Worm (Caenorhabditis elegans) whole organism, L4 larva: Measurements from ENCODE around the gene B0244.17.

ENCODE experiments used
- F49E8.2 ChIP-seq: sonication (generic microtip); optimal IDR thresholded peaks from 2 replicates; lab custom pipeline; 2016; ENCODE audit warnings: missing compliant biosample characterization, mild to moderate bottlenecking, missing genetic modification characterization, borderline replicate concordance
- T26A8.4 ChIP-seq: fragments of 200-800 bp; sonication (Bioruptor generic); IDR thresholded peaks from 2 replicates; pipeline ENCODE4 v1.3.6; 2022; ENCODE audit warnings: missing genetic modification characterization, missing compliant biosample characterization
- Y48G9A.11 ChIP-seq: fragments of 200-800 bp; sonication (Bioruptor generic); IDR thresholded peaks from 2 replicates; pipeline ENCODE4 v1.3.6; 2022; ENCODE audit warnings: missing genetic modification reagents, missing genetic modification characterization, missing compliant biosample characterization
- aha-1 ChIP-seq: fragments of 150-350 bp; peaks from one replicate; lab custom pipeline; 2014; ENCODE audit warnings: missing biosample characterization, missing genetic modification characterization
- ceh-20 ChIP-seq: fragments of 200-800 bp; sonication (Bioruptor generic); IDR thresholded peaks from 2 replicates; pipeline ENCODE4 v1.3.6; 2022; ENCODE audit warnings: missing genetic modification reagents, missing genetic modification characterization, missing compliant biosample characterization
- ceh-32 ChIP-seq: sonication (generic microtip); optimal IDR thresholded peaks from 2 replicates; lab custom pipeline; 2016; ENCODE audit warnings: mild to moderate bottlenecking, missing genetic modification characterization, missing compliant biosample characterization; ENCODE audit not compliant: poor library complexity
- ceh-44 ChIP-seq: fragments of 200-800 bp; sonication (Bioruptor generic); IDR thresholded peaks from 2 replicates; pipeline ENCODE4 v1.3.6; 2022; ENCODE audit warnings: missing genetic modification reagents, missing genetic modification characterization, missing compliant biosample characterization
- ctbp-1 ChIP-seq: fragments of 200-800 bp; sonication (Bioruptor generic); IDR thresholded peaks from 2 replicates; pipeline ENCODE4 v1.3.6; 2022; ENCODE audit warnings: missing genetic modification reagents, missing genetic modification characterization, missing compliant biosample characterization
- daf-12 ChIP-seq: fragments of 150-350 bp; optimal IDR thresholded peaks from 2 replicates; lab custom pipeline; 2014; ENCODE audit warnings: missing biosample characterization, missing genetic modification reagents, missing genetic modification characterization
- daf-16 ChIP-seq, 3 experiments: sonication (generic microtip); optimal IDR thresholded peaks; 2 replicates each; lab custom pipeline; 2016 to 2017; ENCODE audit warnings: missing genetic modification characterization in 3 of 3, missing genetic modification reagents in 3 of 3, mild to moderate bottlenecking in 2 of 3, missing compliant biosample characterization in 2 of 3, missing biosample characterization in 1 of 3, moderate library complexity in 1 of 3
- dmd-6 ChIP-seq: fragments of 200-800 bp; sonication (Bioruptor generic); IDR thresholded peaks from 2 replicates; pipeline ENCODE4 v1.3.6; 2022; ENCODE audit warnings: missing genetic modification reagents, missing genetic modification characterization, missing compliant biosample characterization
- dpl-1 ChIP-seq: fragments of 150-350 bp; optimal IDR thresholded peaks from 2 replicates; lab custom pipeline; 2014; ENCODE audit warnings: missing biosample characterization, missing genetic modification reagents, missing genetic modification characterization
- duxl-1 ChIP-seq: sonication (generic microtip); optimal IDR thresholded peaks from 2 replicates; lab custom pipeline; 2016; ENCODE audit warnings: mild to moderate bottlenecking, missing genetic modification characterization, moderate library complexity, missing compliant biosample characterization; ENCODE audit not compliant: poor library complexity
- dve-1 ChIP-seq: sonication (generic microtip); optimal IDR thresholded peaks from 2 replicates; lab custom pipeline; 2017; ENCODE audit warnings: antibody characterized with exemption, mild to moderate bottlenecking, missing genetic modification characterization, missing compliant biosample characterization; ENCODE audit not compliant: insufficient read depth
- fkh-10 ChIP-seq: fragments of 150-350 bp; optimal IDR thresholded peaks from 2 replicates; lab custom pipeline; 2014; ENCODE audit warnings: missing biosample characterization, missing genetic modification reagents, missing genetic modification characterization
- fos-1 ChIP-seq: fragments of 150-350 bp; optimal IDR thresholded peaks from 2 replicates; lab custom pipeline; 2014; ENCODE audit warnings: missing biosample characterization, missing genetic modification characterization
- gei-8 ChIP-seq: fragments of 200-800 bp; sonication (Bioruptor generic); optimal IDR thresholded peaks from 2 replicates; lab custom pipeline; 2018; ENCODE audit warnings: mild to moderate bottlenecking, missing genetic modification characterization, missing compliant biosample characterization
- hlh-11 ChIP-seq: fragments of 200-800 bp; sonication (Bioruptor generic); optimal IDR thresholded peaks from 2 replicates; lab custom pipeline; 2018; ENCODE audit warnings: mild to moderate bottlenecking, missing genetic modification characterization, missing compliant biosample characterization
- hlh-30 ChIP-seq: sonication (generic microtip); optimal IDR thresholded peaks from 2 replicates; lab custom pipeline; 2017; ENCODE audit warnings: antibody characterized with exemption, mild to moderate bottlenecking, missing genetic modification characterization, missing compliant biosample characterization; ENCODE audit not compliant: insufficient read depth
- hmg-1.1 ChIP-seq: fragments of 200-800 bp; sonication (Bioruptor generic); IDR thresholded peaks from 2 replicates; pipeline ENCODE4 v1.3.6; 2022; ENCODE audit warnings: missing genetic modification reagents, missing genetic modification characterization, missing compliant biosample characterization
- lin-38 ChIP-seq: fragments of 200-800 bp; sonication (Bioruptor generic); IDR thresholded peaks from 2 replicates; pipeline ENCODE4 v1.3.6; 2022; ENCODE audit warnings: missing genetic modification reagents, missing genetic modification characterization, missing compliant biosample characterization
- lsy-2 ChIP-seq, 2 experiments: fragments of 150-350 bp in 1 of 2; sonication (generic microtip) in 1 of 2; optimal IDR thresholded peaks; 2 replicates each; lab custom pipeline; 2014 to 2017; ENCODE audit warnings: missing biosample characterization in 2 of 2, missing genetic modification characterization in 2 of 2
- mdl-1 ChIP-seq, 2 experiments: fragments of 150-350 bp in 1 of 2; sonication (generic microtip) in 1 of 2; optimal IDR thresholded peaks; 2 replicates each; lab custom pipeline; 2014 to 2017; ENCODE audit warnings: missing biosample characterization in 2 of 2, missing genetic modification characterization in 2 of 2
- mep-1 ChIP-seq: fragments of 150-350 bp; sonication (generic microtip); optimal IDR thresholded peaks from 3 replicates; lab custom pipeline; 2014; ENCODE audit warnings: missing biosample characterization, missing genetic modification characterization
- mes-2 ChIP-seq: sonication (generic microtip); optimal IDR thresholded peaks from 2 replicates; lab custom pipeline; 2016; ENCODE audit warnings: missing genotype, mild to moderate bottlenecking, missing genetic modification characterization, missing compliant biosample characterization; ENCODE audit not compliant: poor library complexity, severe bottlenecking
- nhr-28 ChIP-seq: fragments of 150-350 bp; optimal IDR thresholded peaks from 2 replicates; lab custom pipeline; 2014; ENCODE audit warnings: missing biosample characterization, missing genetic modification characterization
- pha-4 ChIP-seq, 2 experiments: fragments of 150-350 bp in 1 of 2; fragments of 200-800 bp in 1 of 2; sonication (Bioruptor generic) in 1 of 2; IDR thresholded peaks in 1 of 2; optimal IDR thresholded peaks in 1 of 2; 2 replicates each; pipeline versions ENCODE4 v1.3.6 to Lab custom; 2014 to 2022; ENCODE audit warnings: missing genetic modification characterization in 2 of 2, missing genetic modification reagents in 2 of 2, missing biosample characterization in 1 of 2, missing compliant biosample characterization in 1 of 2
- rbr-2 ChIP-seq: sonication (generic microtip); optimal IDR thresholded peaks from 2 replicates; lab custom pipeline; 2016; ENCODE audit warnings: missing genotype, missing genetic modification characterization, missing compliant biosample characterization
- snpc-1.2 ChIP-seq: fragments of 200-800 bp; sonication (Bioruptor generic); IDR thresholded peaks from 2 replicates; pipeline ENCODE4 v1.3.6; 2022; ENCODE audit warnings: missing genetic modification reagents, missing genetic modification characterization, missing compliant biosample characterization
- spr-1 ChIP-seq: sonication (generic microtip); optimal IDR thresholded peaks from 2 replicates; lab custom pipeline; 2016; ENCODE audit warnings: mild to moderate bottlenecking, missing genetic modification characterization, missing compliant biosample characterization
- spr-3 ChIP-seq: fragments of 200-800 bp; sonication (Bioruptor generic); optimal IDR thresholded peaks from 2 replicates; lab custom pipeline; 2018; ENCODE audit warnings: mild to moderate bottlenecking, missing genetic modification characterization, missing compliant biosample characterization
- zfp-2 ChIP-seq: sonication (generic microtip); optimal IDR thresholded peaks from 2 replicates; lab custom pipeline; 2016; ENCODE audit warnings: mild to moderate bottlenecking, missing genetic modification characterization, missing compliant biosample characterization
- zip-11 ChIP-seq: fragments of 200-800 bp; sonication (Bioruptor generic); IDR thresholded peaks from 2 replicates; pipeline ENCODE4 v1.3.6; 2022; ENCODE audit warnings: missing genetic modification characterization, missing compliant biosample characterization

B0244.17 gene

DNA sequence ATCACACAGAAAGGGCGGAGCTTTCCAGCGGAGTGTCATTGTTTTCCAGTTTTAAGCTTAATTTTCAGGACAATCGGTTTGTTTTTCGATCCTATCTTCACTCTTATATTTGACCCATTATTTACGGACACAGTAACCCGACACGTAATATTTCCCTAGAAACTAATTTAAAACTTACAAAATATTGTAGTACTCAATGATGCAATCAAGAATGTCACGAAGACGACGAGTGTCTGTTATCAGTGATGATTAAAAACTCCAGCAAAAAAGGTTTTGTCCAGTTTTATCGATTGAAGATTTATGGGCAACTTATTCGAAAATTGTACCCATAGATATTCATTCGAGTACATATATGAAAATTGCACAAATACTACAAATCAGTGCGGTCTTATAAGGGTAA, at the start of gene B0244.17:
Gene B0244.17 (plus strand): TSS at position 301 of the 400 bp plus-strand sequence.
- no peak for TF ChIP-seq fos-1 (tag; lab: Kevin White, UChicago)
- TF ChIP-seq lin-38 (GFP tag; lab: Robert Waterston, UW) = no peak
- TF ChIP-seq dmd-6 = no peak
- TF ChIP-seq spr-1 = no peak
- TF ChIP-seq nhr-28 (tag; lab: Kevin White, UChicago) = peak; percentile 37
- no peak for TF ChIP-seq Y48G9A.11 (GFP tag; lab: Robert Waterston, UW)
- no peak for TF ChIP-seq snpc-1.2
- TF ChIP-seq, all 104 proteins: peak for 1

DNA sequence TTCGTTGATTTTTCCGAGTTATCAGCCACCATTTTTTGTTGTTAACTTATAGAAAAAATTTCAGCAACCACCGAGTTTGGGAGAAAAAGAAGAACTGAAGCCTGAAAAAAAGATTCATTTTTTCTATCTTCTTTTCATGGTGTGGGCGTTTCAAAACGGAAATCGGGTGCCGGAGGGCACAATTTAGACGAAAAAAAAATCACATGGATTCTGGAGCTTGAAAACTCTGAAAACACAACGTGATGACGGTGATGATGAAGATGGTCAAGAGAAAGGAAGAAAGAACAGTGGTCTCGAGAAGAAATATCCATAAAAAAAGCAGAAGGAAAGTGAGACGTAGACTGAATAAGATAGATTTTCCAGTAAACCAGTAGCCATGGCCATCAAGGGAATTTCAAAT, 49.0 kb upstream of the B0244.17 start, which contains the start of gene rcan-1:
Gene rcan-1 (minus strand): TSS at position 101 of the 400 bp plus-strand sequence.
- TF ChIP-seq fkh-10 (GFP tag; lab: Kevin White, UChicago) (no peak), dmd-6 (no peak), spr-1 (no peak), daf-12 (tag; lab: Kevin White, UChicago) (no peak), gei-8 (GFP tag; lab: Kevin White, UChicago) (no peak), aha-1 (no peak), ceh-20 (GFP tag; lab: Robert Waterston, UW) (no peak), spr-3 (GFP tag; lab: Kevin White, UChicago) (no peak), F49E8.2 (tag; lab: Kevin White, UChicago) (no peak)

DNA sequence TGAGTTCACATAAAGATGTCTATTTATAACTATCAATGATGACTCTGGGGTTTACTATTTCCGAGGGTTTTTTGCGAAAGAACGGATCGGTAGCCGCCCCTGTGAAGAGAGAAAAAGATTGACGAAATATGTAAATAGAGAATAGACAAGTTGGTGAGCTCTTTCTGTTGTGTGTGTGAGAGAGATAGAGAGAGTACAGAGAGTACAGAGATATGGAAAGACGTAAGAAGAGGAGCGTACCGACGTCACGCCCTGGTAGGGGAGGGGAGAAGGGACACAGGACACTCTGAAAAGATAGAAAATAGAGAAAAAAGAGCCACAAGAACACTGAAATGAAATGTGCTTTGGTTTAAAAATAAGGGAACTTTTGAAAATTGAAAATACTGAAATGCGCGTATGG, 44.8 kb upstream of the B0244.17 start:
- TF ChIP-seq mdl-1 (tag; optimal IDR thresholded peaks at IDR 0.05; lab: Kevin White, UChicago) (peak in 1 of 2 experiments; percentile 51), hlh-11 (tag; lab: Kevin White, UChicago) (peak; percentile 52), mes-2 (tag; lab: Kevin White, UChicago) (peak; percentile 47), lin-38 (GFP tag; lab: Robert Waterston, UW) (no peak; the same call in 1 of the 2 replicates), hlh-30 (peak; percentile 76), dmd-6 (peak; percentile 35; the same call in 1 of the 2 replicates), pha-4 (GFP tag; IDR thresholded peaks at IDR 0.05; lab: Robert Waterston, UW) (no peak), pha-4 (tag; optimal IDR thresholded peaks at IDR 0.05; lab: Kevin White, UChicago) (peak; percentile 73), lsy-2 (tag; optimal IDR thresholded peaks at IDR 0.05; lab: Kevin White, UChicago) (peak in 1 of 2 experiments; percentile 64), ceh-32 (tag; lab: Kevin White, UChicago) (no peak), T26A8.4 (GFP tag; lab: Robert Waterston, UW) (peak; percentile 35; the same call in 1 of the 2 replicates), dve-1 (peak; percentile 73), hmg-1.1 (GFP tag; lab: Robert Waterston, UW) (peak; percentile 60; the same call in 1 of the 2 replicates), nhr-28 (tag; lab: Kevin White, UChicago) (peak; percentile 40), zip-11 (GFP tag; lab: Robert Waterston, UW) (no peak), ctbp-1 (peak; percentile 44; the same call in 1 of the 2 replicates), mep-1 (tag; lab: Kevin White, UChicago) (peak; percentile 66), ceh-44 (GFP tag; lab: Robert Waterston, UW) (no peak), zfp-2 (tag; lab: Kevin White, UChicago) (no peak), fkh-10 (GFP tag; lab: Kevin White, UChicago) (peak; percentile 91), rbr-2 (tag; lab: Kevin White, UChicago) (peak; percentile 44), duxl-1 (tag; lab: Kevin White, UChicago) (no peak), daf-16 (GFP tag; optimal IDR thresholded peaks at IDR 0.05; lab: Kevin White, UChicago) (no peak), daf-16 (tag; optimal IDR thresholded peaks at IDR 0.05; lab: Kevin White, UChicago) (peak; percentile 58), aha-1 (peak; percentile 4), dpl-1 (GFP tag; lab: Kevin White, UChicago) (peak; percentile 30)
